Worm (Caenorhabditis elegans) whole organism, young adult: Measurements from ENCODE around the gene ZK666.4.

ENCODE experiments used
- B0019.2 ChIP-seq: fragments of 200-800 bp; sonication (Bioruptor generic); conservative IDR thresholded peaks from 2 replicates; pipeline ENCODE4 v1.3.6; 2022; ENCODE audit warnings: missing genetic modification reagents, missing genetic modification characterization, missing compliant biosample characterization
- B0035.1 ChIP-seq: sonication (generic microtip); optimal IDR thresholded peaks from 2 replicates; lab custom pipeline; 2016; ENCODE audit warnings: missing genetic modification characterization, mild to moderate bottlenecking, missing compliant biosample characterization, missing genotype, missing genetic modification reagents
- F22D6.2 ChIP-seq: sonication (generic microtip); optimal IDR thresholded peaks from 2 replicates; lab custom pipeline; 2016; ENCODE audit warnings: mild to moderate bottlenecking, missing genetic modification characterization, missing compliant biosample characterization
- F39B2.1 ChIP-seq: fragments of 200-800 bp; sonication (Bioruptor generic); IDR thresholded peaks from 2 replicates; pipeline ENCODE4 v1.3.6; 2022; ENCODE audit warnings: missing genetic modification reagents, missing genetic modification characterization, missing compliant biosample characterization
- F55B11.4 ChIP-seq: sonication (generic microtip); optimal IDR thresholded peaks from 2 replicates; lab custom pipeline; 2016; ENCODE audit warnings: missing compliant biosample characterization, missing genetic modification characterization, borderline replicate concordance; ENCODE audit not compliant: insufficient read depth
- Y67H2A.10 ChIP-seq: fragments of 200-800 bp; sonication (Bioruptor generic); conservative IDR thresholded peaks from 2 replicates; pipeline ENCODE4 v1.3.6; 2022; ENCODE audit warnings: missing genetic modification reagents, missing genetic modification characterization, missing compliant biosample characterization
- ZK185.1 ChIP-seq: sonication (generic microtip); optimal IDR thresholded peaks from 2 replicates; lab custom pipeline; 2016; ENCODE audit warnings: mild to moderate bottlenecking, missing genetic modification characterization, missing compliant biosample characterization; ENCODE audit not compliant: poor library complexity, severe bottlenecking
- akir-1 ChIP-seq: fragments of 200-800 bp; sonication (Bioruptor generic); optimal IDR thresholded peaks from 2 replicates; lab custom pipeline; 2018; ENCODE audit warnings: mild to moderate bottlenecking, missing genetic modification characterization, moderate library complexity, missing compliant biosample characterization
- aptf-2 ChIP-seq: fragments of 200-800 bp; sonication (Bioruptor generic); conservative IDR thresholded peaks from 2 replicates; pipeline ENCODE4 v1.3.6; 2022; ENCODE audit warnings: missing genetic modification reagents, missing genetic modification characterization, missing compliant biosample characterization
- athp-1 ChIP-seq: sonication (generic microtip); optimal IDR thresholded peaks from 2 replicates; lab custom pipeline; 2017; ENCODE audit warnings: mild to moderate bottlenecking, missing genetic modification characterization, missing compliant biosample characterization
- attf-3 ChIP-seq: fragments of 200-800 bp; sonication (Bioruptor generic); conservative IDR thresholded peaks from 2 replicates; pipeline ENCODE4 v1.3.6; 2022; ENCODE audit warnings: missing genetic modification reagents, missing genetic modification characterization, missing compliant biosample characterization
- cebp-2 ChIP-seq: fragments of 200-800 bp; sonication (Bioruptor generic); IDR thresholded peaks from 2 replicates; pipeline ENCODE4 v1.3.6; 2022; ENCODE audit warnings: missing genetic modification characterization, missing compliant biosample characterization
- ceh-100 ChIP-seq: fragments of 200-800 bp; sonication (Bioruptor generic); IDR thresholded peaks from 2 replicates; pipeline ENCODE4 v1.3.6; 2022; ENCODE audit warnings: missing genetic modification reagents, missing genetic modification characterization, missing compliant biosample characterization
- ceh-79 ChIP-seq: sonication (generic microtip); optimal IDR thresholded peaks from 2 replicates; lab custom pipeline; 2017; ENCODE audit warnings: mild to moderate bottlenecking, missing genetic modification characterization, missing compliant biosample characterization
- die-1 ChIP-seq: sonication (generic microtip); optimal IDR thresholded peaks from 2 replicates; lab custom pipeline; 2016; ENCODE audit warnings: missing genotype, mild to moderate bottlenecking, missing genetic modification characterization, missing compliant biosample characterization
- egl-18 ChIP-seq: fragments of 200-800 bp; sonication (Bioruptor generic); IDR thresholded peaks from 2 replicates; pipeline ENCODE4 v1.3.6; 2022; ENCODE audit warnings: missing genetic modification reagents, missing genetic modification characterization, missing compliant biosample characterization
- egl-44 ChIP-seq: fragments of 200-800 bp; sonication (Bioruptor generic); IDR thresholded peaks from 2 replicates; pipeline ENCODE4 v1.3.6; 2022; ENCODE audit warnings: missing genetic modification reagents, missing genetic modification characterization, missing compliant biosample characterization
- egrh-3 ChIP-seq: fragments of 200-800 bp; sonication (Bioruptor generic); IDR thresholded peaks from 2 replicates; pipeline ENCODE4 v1.3.6; 2022; ENCODE audit warnings: missing genetic modification reagents, missing genetic modification characterization, missing compliant biosample characterization
- hmg-1.2 ChIP-seq: fragments of 200-800 bp; sonication (Bioruptor generic); IDR thresholded peaks from 2 replicates; pipeline ENCODE4 v1.3.6; 2022; ENCODE audit warnings: missing genetic modification reagents, missing genetic modification characterization, missing compliant biosample characterization
- hmg-20 ChIP-seq: fragments of 200-800 bp; sonication (Bioruptor generic); IDR thresholded peaks from 2 replicates; pipeline ENCODE4 v1.3.6; 2022; ENCODE audit warnings: missing genetic modification reagents, missing genetic modification characterization, missing compliant biosample characterization
- lag-1 ChIP-seq: fragments of 200-800 bp; sonication (Bioruptor generic); IDR thresholded peaks from 2 replicates; pipeline ENCODE4 v1.3.6; 2022; ENCODE audit warnings: missing genetic modification reagents, missing genetic modification characterization, missing compliant biosample characterization
- lin-26 ChIP-seq: fragments of 200-800 bp; sonication (Bioruptor generic); IDR thresholded peaks from 2 replicates; pipeline ENCODE4 v1.3.6; 2022; ENCODE audit warnings: missing genetic modification reagents, missing genetic modification characterization, missing compliant biosample characterization
- lir-1 ChIP-seq: fragments of 200-800 bp; sonication (Bioruptor generic); conservative IDR thresholded peaks from 2 replicates; pipeline ENCODE4 v1.3.6; 2022; ENCODE audit warnings: missing genetic modification reagents, missing genetic modification characterization, missing compliant biosample characterization
- lsy-27 ChIP-seq: sonication (generic microtip); optimal IDR thresholded peaks from 2 replicates; lab custom pipeline; 2017; ENCODE audit warnings: missing genetic modification characterization, mild to moderate bottlenecking, missing compliant biosample characterization, antibody characterized with exemption, missing genotype, borderline replicate concordance; ENCODE audit not compliant: insufficient read depth
- madf-8 ChIP-seq: fragments of 200-800 bp; sonication (Bioruptor generic); conservative IDR thresholded peaks from 2 replicates; pipeline ENCODE4 v1.3.6; 2022; ENCODE audit warnings: missing genetic modification reagents, missing genetic modification characterization, missing compliant biosample characterization
- mcd-1 ChIP-seq: fragments of 200-800 bp; sonication (Bioruptor generic); IDR thresholded peaks from 2 replicates; pipeline ENCODE4 v1.3.6; 2022; ENCODE audit warnings: missing genetic modification reagents, missing genetic modification characterization, missing compliant biosample characterization
- nhr-27 ChIP-seq: fragments of 200-800 bp; sonication (Bioruptor generic); optimal IDR thresholded peaks from 2 replicates; lab custom pipeline; 2018; ENCODE audit warnings: mild to moderate bottlenecking, missing genetic modification characterization, moderate library complexity, missing compliant biosample characterization
- nhr-90 ChIP-seq: sonication (generic microtip); optimal IDR thresholded peaks from 2 replicates; lab custom pipeline; 2016; ENCODE audit warnings: missing genotype, mild to moderate bottlenecking, missing genetic modification characterization, missing compliant biosample characterization
- rec-8 ChIP-seq, 2 experiments: sonication (generic microtip); optimal IDR thresholded peaks; 2 replicates each; lab custom pipeline; 2016; ENCODE audit warnings: mild to moderate bottlenecking in 2 of 2, missing genetic modification characterization in 2 of 2, missing genetic modification reagents in 2 of 2, missing genotype in 2 of 2, missing biosample characterization in 1 of 2, missing compliant biosample characterization in 1 of 2, moderate library complexity in 1 of 2
- repo-1 ChIP-seq: sonication (generic microtip); optimal IDR thresholded peaks from 2 replicates; lab custom pipeline; 2017; ENCODE audit warnings: mild to moderate bottlenecking, missing genetic modification characterization, missing compliant biosample characterization
- rpc-1 ChIP-seq, 2 experiments: fragments of 150-350 bp in 1 of 2; sonication (generic microtip) in 1 of 2; optimal IDR thresholded peaks; 2 replicates each; lab custom pipeline; 2014 to 2018; ENCODE audit warnings: missing biosample characterization in 1 of 2, missing genetic modification characterization in 1 of 2, missing genetic modification reagents in 1 of 2, missing genotype in 1 of 2
- sptf-2 ChIP-seq: fragments of 200-800 bp; sonication (Bioruptor generic); optimal IDR thresholded peaks from 2 replicates; lab custom pipeline; 2018; ENCODE audit warnings: mild to moderate bottlenecking, missing genetic modification characterization, missing compliant biosample characterization
- tbx-9 ChIP-seq: sonication (generic microtip); optimal IDR thresholded peaks from 2 replicates; lab custom pipeline; 2016; ENCODE audit warnings: borderline replicate concordance, missing genetic modification characterization, inconsistent platforms, missing compliant biosample characterization
- xnd-1 ChIP-seq: sonication (generic microtip); optimal IDR thresholded peaks from 2 replicates; lab custom pipeline; 2016; ENCODE audit warnings: missing genotype, missing genetic modification reagents, missing genetic modification characterization, missing compliant biosample characterization
- zfh-2 ChIP-seq: fragments of 200-800 bp; sonication (Bioruptor generic); conservative IDR thresholded peaks from 2 replicates; pipeline ENCODE4 v1.3.6; 2022; ENCODE audit warnings: missing genetic modification reagents, missing genetic modification characterization, missing compliant biosample characterization
- zim-3 ChIP-seq: sonication (generic microtip); optimal IDR thresholded peaks from 2 replicates; lab custom pipeline; 2017; ENCODE audit warnings: mild to moderate bottlenecking, missing genetic modification characterization, moderate library complexity, missing compliant biosample characterization
- ztf-3 ChIP-seq: fragments of 200-800 bp; sonication (Bioruptor generic); optimal IDR thresholded peaks from 2 replicates; lab custom pipeline; 2018; ENCODE audit warnings: mild to moderate bottlenecking, missing genetic modification characterization, missing compliant biosample characterization

Gene ZK666.4

ce11 chrII:10502491-10503063 is 25.5 kb downstream of the ZK666.4 start, which contains the start of gene myrf-1 (continued):
- no peak for TF ChIP-seq tbx-9 (tag; lab: Kevin White, UChicago)
- no peak for TF ChIP-seq B0035.1 (tag; lab: Kevin White, UChicago)
- TF ChIP-seq ztf-3 (GFP tag; lab: Kevin White, UChicago): no peak
- TF ChIP-seq hmg-20 (GFP tag; lab: Robert Waterston, UW): peak; percentile 40
- peak; percentile 71 for TF ChIP-seq sptf-2 (GFP tag; lab: Kevin White, UChicago)
- no peak for TF ChIP-seq zim-3
- TF ChIP-seq F39B2.1 (GFP tag; lab: Robert Waterston, UW): no peak
- TF ChIP-seq ceh-79 (tag; lab: Kevin White, UChicago): no peak
- peak; percentile 100 for TF ChIP-seq zfh-2 (GFP tag; lab: Robert Waterston, UW)
- no peak for TF ChIP-seq F55B11.4 (tag; lab: Kevin White, UChicago)
- no peak for TF ChIP-seq F22D6.2
- TF ChIP-seq ceh-100: no peak
- TF ChIP-seq cebp-2 (GFP tag; lab: Robert Waterston, UW): no peak
- no peak for TF ChIP-seq rec-8 (tag; optimal IDR thresholded peaks at IDR 0.05; lab: Kevin White, UChicago)
- TF ChIP-seq aptf-2 (GFP tag; lab: Robert Waterston, UW): no peak
- TF ChIP-seq lag-1 (GFP tag; lab: Robert Waterston, UW): no peak
- no peak; the same call in 1 of the 2 replicates for TF ChIP-seq Y67H2A.10
- TF ChIP-seq egl-18 (GFP tag; lab: Robert Waterston, UW): no peak
- TF ChIP-seq nhr-27 (tag; lab: Kevin White, UChicago): no peak
- peak; percentile 47 for TF ChIP-seq repo-1
- TF ChIP-seq xnd-1 (tag; lab: Kevin White, UChicago): no peak
- peak; percentile 62 for TF ChIP-seq die-1 (tag; lab: Kevin White, UChicago)
- TF ChIP-seq attf-3 (GFP tag; lab: Robert Waterston, UW): 0 out of 2 replicates have a peak, but pooled peaks have one; percentile 17
- TF ChIP-seq mcd-1: peak; percentile 81
- peak; percentile 79 for TF ChIP-seq lin-26 (GFP tag; lab: Robert Waterston, UW)
- TF ChIP-seq hmg-1.2 (GFP tag; lab: Robert Waterston, UW): peak; percentile 91
- peak; percentile 39 for TF ChIP-seq ZK185.1 (tag; lab: Kevin White, UChicago)
- no peak for TF ChIP-seq B0019.2 (GFP tag; lab: Robert Waterston, UW)
- no peak for TF ChIP-seq madf-8
- TF ChIP-seq akir-1 (GFP tag; lab: Kevin White, UChicago): peak; percentile 21
- TF ChIP-seq nhr-90 (tag; lab: Kevin White, UChicago): peak; percentile 18
- no peak for TF ChIP-seq lsy-27 (tag; lab: Kevin White, UChicago)
- peak; percentile 97 for TF ChIP-seq egrh-3 (GFP tag; lab: Robert Waterston, UW)
- TF ChIP-seq egl-44 (GFP tag; lab: Robert Waterston, UW): no peak; the same call in 1 of the 2 replicates
- TF ChIP-seq rpc-1 (optimal IDR thresholded peaks at IDR 0.05; lab: Kevin White, UChicago): no peak
- TF ChIP-seq rpc-1 (tag; optimal IDR thresholded peaks at IDR 0.05; lab: Kevin White, UChicago): no peak
- no peak for TF ChIP-seq lir-1 (GFP tag; lab: Robert Waterston, UW)
- peak; percentile 7 for TF ChIP-seq athp-1 (tag; lab: Kevin White, UChicago)

DNA sequence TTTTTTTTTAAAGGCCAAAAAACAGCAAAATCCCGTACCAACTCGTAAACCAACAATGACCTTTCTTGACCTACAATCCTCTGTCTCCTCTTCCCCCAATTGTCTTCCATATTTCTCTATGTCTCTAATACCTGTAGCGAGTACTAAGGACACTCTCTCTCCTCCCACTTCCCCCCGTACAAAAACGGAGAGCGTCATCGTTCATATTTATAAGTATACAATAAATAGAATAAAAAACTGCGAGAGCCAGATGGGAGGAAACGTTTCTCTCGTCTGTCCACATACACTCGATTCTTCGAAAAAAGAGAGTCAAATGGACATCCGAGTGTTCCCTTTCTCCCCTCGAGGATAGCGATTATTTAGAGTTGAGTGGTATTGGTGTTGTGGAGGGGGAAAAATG is 27.7 kb downstream of the ZK666.4 start:
- TF ChIP-seq rpc-1 (optimal IDR thresholded peaks at IDR 0.05; lab: Kevin White, UChicago) (no peak), rpc-1 (tag; optimal IDR thresholded peaks at IDR 0.05; lab: Kevin White, UChicago) (no peak), hmg-1.2 (GFP tag; lab: Robert Waterston, UW) (peak; percentile 17; the same call in 1 of the 2 replicates)
